Fruit fly (Drosophila melanogaster) Kc167 (cell line): Measurements from ENCODE around the gene Ttc26.

Experiments used
- Sin3A ChIP-seq: fragments of >200 bp; optimal IDR thresholded peaks from 2 replicates; lab custom pipeline; 2018; ENCODE audit warnings: missing external identifiers
- h ChIP-seq: fragments of >200 bp; optimal IDR thresholded peaks from 3 replicates; lab custom pipeline; 2018; ENCODE audit warnings: missing external identifiers

DNA sequence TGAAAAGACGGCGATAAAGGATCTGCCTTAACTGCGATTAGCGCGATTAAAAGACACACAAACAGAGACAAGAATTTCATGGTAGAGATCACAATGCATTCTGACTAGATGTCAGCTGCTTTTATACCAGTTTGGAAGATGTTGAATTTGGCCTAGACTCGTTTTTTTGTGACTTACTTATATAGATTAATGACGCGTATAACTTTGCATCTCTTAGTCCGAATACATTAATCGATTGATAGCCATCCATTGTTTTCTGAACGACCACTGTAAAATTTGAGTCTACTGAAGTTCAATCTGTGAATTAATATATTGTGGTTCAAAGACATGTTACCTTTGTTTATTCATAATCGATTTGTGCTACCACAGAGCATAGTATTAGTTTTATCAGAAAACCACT, 1.0 kb downstream of the Ttc26 start, which contains the start of gene CG45207:
- TF ChIP-seq h (lab: Kevin White, UChicago) (no peak), Sin3A (lab: Kevin White, UChicago) (no peak)
